Worm (Caenorhabditis elegans) whole organism, dauer: ENCODE measurements around the gene rpn-9.

Source experiments
- unc-62 ChIP-seq: sonication (generic microtip); optimal IDR thresholded peaks from 2 replicates; lab custom pipeline; 2017; ENCODE audit warnings: missing biosample characterization, missing genetic modification reagents, missing genetic modification characterization

rpn-9 gene

DNA sequence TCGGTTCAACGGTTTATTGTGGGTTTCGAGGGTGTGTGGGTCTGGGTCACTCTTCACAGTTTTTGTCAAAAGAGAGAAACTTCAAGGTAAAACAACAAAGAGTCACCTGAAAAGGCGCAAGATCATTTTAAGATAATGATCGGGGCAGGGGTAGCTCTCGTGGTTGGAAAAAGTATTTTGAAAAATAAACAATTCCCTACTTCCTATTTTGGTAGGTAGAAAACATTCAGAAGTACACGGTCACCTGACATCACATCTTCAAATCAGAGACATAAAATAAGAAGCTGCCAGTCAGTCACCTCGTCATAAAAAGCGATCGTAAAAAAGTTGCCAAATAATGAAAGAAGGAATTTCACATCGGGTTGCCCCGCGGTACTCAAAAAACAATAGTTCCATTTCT is 46.2 kb downstream of the rpn-9 start:
- TF ChIP-seq unc-62, result no peak

DNA sequence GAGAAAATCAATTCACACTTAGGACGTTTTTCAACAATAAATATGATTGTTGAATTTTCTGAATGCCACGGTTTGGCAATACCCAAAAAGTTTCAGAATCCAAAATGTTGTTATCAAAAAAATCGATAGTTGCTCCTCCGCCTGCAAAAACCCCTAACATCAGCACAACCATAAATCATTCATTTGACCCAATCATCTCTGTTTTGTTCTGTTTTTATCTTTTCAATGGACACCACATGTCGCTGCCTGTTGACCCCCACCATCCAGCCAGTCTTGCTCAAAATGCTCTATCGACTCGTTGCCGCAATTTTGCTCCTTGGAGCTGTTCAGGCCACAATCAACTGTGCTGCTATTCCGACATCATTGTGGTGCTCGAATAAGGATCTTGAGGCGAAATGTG is 50.7 kb downstream of the rpn-9 start, which contains the start of gene F37H8.5:
TSS of gene F37H8.5 (plus strand) at position 181 of the 400 bp plus-strand sequence.
- TF ChIP-seq unc-62, result no peak
